Worm (Caenorhabditis elegans) whole organism, midembryonic: ENCODE measurements around the gene vha-12.

Source experiments
- cog-1 ChIP-seq: sonication (generic microtip); optimal IDR thresholded peaks from 2 replicates; lab custom pipeline; 2016; ENCODE audit warnings: missing genetic modification characterization, missing compliant biosample characterization
- tab-1 ChIP-seq: fragments of 200-800 bp; sonication (Bioruptor generic); IDR thresholded peaks from 2 replicates; pipeline ENCODE4 v1.3.6; 2022; ENCODE audit warnings: missing genetic modification characterization, missing compliant biosample characterization
- ztf-23 ChIP-seq: fragments of 200-800 bp; sonication (Bioruptor generic); IDR thresholded peaks from 2 replicates; pipeline ENCODE4 v1.3.6; 2022; ENCODE audit warnings: missing genetic modification reagents, missing genetic modification characterization, missing compliant biosample characterization

- TF ChIP-seq ztf-23 (GFP tag; lab: Robert Waterston, UW) (no peak), cog-1 (no peak), tab-1 (GFP tag; lab: Robert Waterston, UW) (no peak)
These were observed 27.3 kb downstream of the vha-12 start, which contains the start of gene W01H2.2 for ce11 chrX:4218174-4218573.
